Worm (Caenorhabditis elegans) whole organism, midembryonic: ENCODE data around the gene R03H10.5.

Experiments used
- T22C8.4 ChIP-seq: fragments of 200-800 bp; sonication (Bioruptor generic); IDR thresholded peaks from 2 replicates; pipeline ENCODE4 v1.3.6; 2022; ENCODE audit warnings: missing genetic modification characterization, missing compliant biosample characterization
- cog-1 ChIP-seq: sonication (generic microtip); optimal IDR thresholded peaks from 2 replicates; lab custom pipeline; 2016; ENCODE audit warnings: missing genetic modification characterization, missing compliant biosample characterization
- flt-1 ChIP-seq: fragments of 200-800 bp; sonication (Bioruptor generic); IDR thresholded peaks from 2 replicates; pipeline ENCODE4 v1.3.6; 2022; ENCODE audit warnings: missing genetic modification characterization, missing compliant biosample characterization
- klf-2 ChIP-seq: fragments of 200-800 bp; sonication (Bioruptor generic); conservative IDR thresholded peaks from 2 replicates; pipeline ENCODE4 v1.3.6; 2022; ENCODE audit warnings: missing genetic modification reagents, missing genetic modification characterization, missing compliant biosample characterization
- med-1 ChIP-seq: sonication (generic microtip); optimal IDR thresholded peaks from 2 replicates; lab custom pipeline; 2017; ENCODE audit warnings: missing genetic modification characterization, mild to moderate bottlenecking, missing compliant biosample characterization, antibody characterized with exemption, missing genetic modification reagents; ENCODE audit not compliant: insufficient read depth
- ref-1 ChIP-seq: fragments of 200-800 bp; sonication (Bioruptor generic); conservative IDR thresholded peaks from 2 replicates; pipeline ENCODE4 v1.3.6; 2022; ENCODE audit warnings: missing genetic modification reagents, missing genetic modification characterization, missing compliant biosample characterization
- tab-1 ChIP-seq: fragments of 200-800 bp; sonication (Bioruptor generic); IDR thresholded peaks from 2 replicates; pipeline ENCODE4 v1.3.6; 2022; ENCODE audit warnings: missing genetic modification characterization, missing compliant biosample characterization
- ztf-23 ChIP-seq: fragments of 200-800 bp; sonication (Bioruptor generic); IDR thresholded peaks from 2 replicates; pipeline ENCODE4 v1.3.6; 2022; ENCODE audit warnings: missing genetic modification reagents, missing genetic modification characterization, missing compliant biosample characterization
- ztf-29 ChIP-seq: fragments of 200-800 bp; sonication (Bioruptor generic); IDR thresholded peaks from 2 replicates; pipeline ENCODE4 v1.3.6; 2022; ENCODE audit warnings: missing genetic modification reagents, missing genetic modification characterization, missing compliant biosample characterization

ce11 chrII:4159570-4159969, 10.8 kb downstream of the R03H10.5 start:
- TF ChIP-seq ref-1 (no peak), ztf-23 (no peak), flt-1 (no peak), med-1 (GFP tag; lab: Kevin White, UChicago) (no peak), ztf-29 (GFP tag; lab: Robert Waterston, UW) (no peak), T22C8.4 (GFP tag; lab: Robert Waterston, UW) (no peak), klf-2 (GFP tag; lab: Robert Waterston, UW) (no peak), cog-1 (tag; lab: Kevin White, UChicago) (no peak), tab-1 (no peak)
